Worm (Caenorhabditis elegans) whole organism, L4 larva: ENCODE results near the gene nucl-1.

Experiments
- D1046.2 ChIP-seq: fragments of 200-800 bp; sonication (Bioruptor generic); IDR thresholded peaks from 2 replicates; pipeline ENCODE4 v1.3.6; 2022; ENCODE audit warnings: missing genetic modification characterization, missing compliant biosample characterization
- F10B5.3 ChIP-seq: sonication (generic microtip); optimal IDR thresholded peaks from 2 replicates; lab custom pipeline; 2016; ENCODE audit warnings: mild to moderate bottlenecking, missing genetic modification characterization, missing compliant biosample characterization
- F37D6.2 ChIP-seq: sonication (generic microtip); optimal IDR thresholded peaks from 2 replicates; lab custom pipeline; 2016; ENCODE audit warnings: mild to moderate bottlenecking, missing genetic modification characterization, missing compliant biosample characterization
- T26A8.4 ChIP-seq: fragments of 200-800 bp; sonication (Bioruptor generic); IDR thresholded peaks from 2 replicates; pipeline ENCODE4 v1.3.6; 2022; ENCODE audit warnings: missing genetic modification characterization, missing compliant biosample characterization
- ZK337.2 ChIP-seq: fragments of 200-800 bp; sonication (Bioruptor generic); IDR thresholded peaks from 2 replicates; pipeline ENCODE4 v1.3.6; 2022; ENCODE audit warnings: missing genetic modification reagents, missing genetic modification characterization, missing compliant biosample characterization
- aha-1 ChIP-seq: fragments of 150-350 bp; peaks from one replicate; lab custom pipeline; 2014; ENCODE audit warnings: missing biosample characterization, missing genetic modification characterization
- aly-2 ChIP-seq: sonication (generic microtip); optimal IDR thresholded peaks from 2 replicates; lab custom pipeline; 2018; ENCODE audit warnings: missing biosample characterization, missing genetic modification characterization
- arid-1 ChIP-seq: fragments of 200-800 bp; sonication (Bioruptor generic); conservative IDR thresholded peaks from 2 replicates; pipeline ENCODE4 v1.3.6; 2022; ENCODE audit warnings: missing genetic modification reagents, missing genetic modification characterization, missing compliant biosample characterization
- attf-4 ChIP-seq: sonication (generic microtip); optimal IDR thresholded peaks from 3 replicates; lab custom pipeline; 2017; ENCODE audit warnings: missing biosample characterization, missing genetic modification characterization
- ceh-20 ChIP-seq: fragments of 200-800 bp; sonication (Bioruptor generic); IDR thresholded peaks from 2 replicates; pipeline ENCODE4 v1.3.6; 2022; ENCODE audit warnings: missing genetic modification reagents, missing genetic modification characterization, missing compliant biosample characterization
- ceh-28 ChIP-seq: fragments of 150-350 bp; optimal IDR thresholded peaks from 2 replicates; lab custom pipeline; 2014; ENCODE audit warnings: missing biosample characterization, missing genetic modification reagents, missing genetic modification characterization
- ceh-44 ChIP-seq: fragments of 200-800 bp; sonication (Bioruptor generic); IDR thresholded peaks from 2 replicates; pipeline ENCODE4 v1.3.6; 2022; ENCODE audit warnings: missing genetic modification reagents, missing genetic modification characterization, missing compliant biosample characterization
- ces-1 ChIP-seq: fragments of 150-350 bp; sonication (generic microtip); optimal IDR thresholded peaks from 4 replicates; lab custom pipeline; 2014; ENCODE audit warnings: missing biosample characterization, missing genetic modification reagents, missing genetic modification characterization
- ctbp-1 ChIP-seq: fragments of 200-800 bp; sonication (Bioruptor generic); IDR thresholded peaks from 2 replicates; pipeline ENCODE4 v1.3.6; 2022; ENCODE audit warnings: missing genetic modification reagents, missing genetic modification characterization, missing compliant biosample characterization
- dmd-8 ChIP-seq: fragments of 200-800 bp; sonication (Bioruptor generic); IDR thresholded peaks from 2 replicates; pipeline ENCODE4 v1.3.6; 2022; ENCODE audit warnings: missing genetic modification characterization, missing compliant biosample characterization
- dmd-9 ChIP-seq: fragments of 200-800 bp; sonication (Bioruptor generic); IDR thresholded peaks from 2 replicates; pipeline ENCODE4 v1.3.6; 2022; ENCODE audit warnings: missing genetic modification reagents, missing genetic modification characterization, missing compliant biosample characterization
- dpl-1 ChIP-seq: fragments of 150-350 bp; optimal IDR thresholded peaks from 2 replicates; lab custom pipeline; 2014; ENCODE audit warnings: missing biosample characterization, missing genetic modification reagents, missing genetic modification characterization
- duxl-1 ChIP-seq: sonication (generic microtip); optimal IDR thresholded peaks from 2 replicates; lab custom pipeline; 2016; ENCODE audit warnings: mild to moderate bottlenecking, missing genetic modification characterization, moderate library complexity, missing compliant biosample characterization; ENCODE audit not compliant: poor library complexity
- egl-27 ChIP-seq: sonication (generic microtip); optimal IDR thresholded peaks from 3 replicates; lab custom pipeline; 2017; ENCODE audit warnings: missing biosample characterization, missing genetic modification reagents, missing genetic modification characterization
- egl-43 ChIP-seq: fragments of 200-800 bp; sonication (Bioruptor generic); IDR thresholded peaks from 2 replicates; pipeline ENCODE4 v1.3.6; 2022; ENCODE audit warnings: missing genetic modification reagents, missing genetic modification characterization, missing compliant biosample characterization
- fkh-10 ChIP-seq: fragments of 150-350 bp; optimal IDR thresholded peaks from 2 replicates; lab custom pipeline; 2014; ENCODE audit warnings: missing biosample characterization, missing genetic modification reagents, missing genetic modification characterization
- hif-1 ChIP-seq, 2 experiments: sonication (generic microtip); optimal IDR thresholded peaks; 2 replicates each; lab custom pipeline; 2016 to 2017; ENCODE audit warnings: missing compliant biosample characterization in 2 of 2, missing genetic modification characterization in 2 of 2, missing genetic modification reagents in 2 of 2, missing genotype in 2 of 2, mild to moderate bottlenecking in 1 of 2
- hlh-30 ChIP-seq: sonication (generic microtip); optimal IDR thresholded peaks from 2 replicates; lab custom pipeline; 2017; ENCODE audit warnings: antibody characterized with exemption, mild to moderate bottlenecking, missing genetic modification characterization, missing compliant biosample characterization; ENCODE audit not compliant: insufficient read depth
- jun-1 ChIP-seq: fragments of 150-350 bp; optimal IDR thresholded peaks from 2 replicates; lab custom pipeline; 2014; ENCODE audit warnings: missing biosample characterization, missing genetic modification reagents, missing genetic modification characterization
- lin-1 ChIP-seq: fragments of 200-800 bp; sonication (Bioruptor generic); IDR thresholded peaks from 2 replicates; pipeline ENCODE4 v1.3.6; 2022; ENCODE audit warnings: missing genetic modification reagents, missing genetic modification characterization, missing compliant biosample characterization
- lin-15B ChIP-seq: fragments of 150-350 bp; sonication (generic microtip); optimal IDR thresholded peaks from 3 replicates; lab custom pipeline; 2014; ENCODE audit warnings: missing biosample characterization, missing genetic modification characterization
- madf-5 ChIP-seq, 2 experiments: fragments of 200-800 bp; sonication (Bioruptor generic); IDR thresholded peaks; 2 replicates each; pipeline ENCODE4 v1.3.6; 2022; ENCODE audit warnings: missing compliant biosample characterization in 2 of 2, missing genetic modification characterization in 2 of 2
- madf-9 ChIP-seq: fragments of 200-800 bp; sonication (Bioruptor generic); conservative IDR thresholded peaks from 2 replicates; pipeline ENCODE4 v1.3.6; 2022; ENCODE audit warnings: missing genetic modification reagents, missing genetic modification characterization, missing compliant biosample characterization
- mdl-1 ChIP-seq, 2 experiments: fragments of 150-350 bp in 1 of 2; sonication (generic microtip) in 1 of 2; optimal IDR thresholded peaks; 2 replicates each; lab custom pipeline; 2014 to 2017; ENCODE audit warnings: missing biosample characterization in 2 of 2, missing genetic modification characterization in 2 of 2
- mdt-29 ChIP-seq: fragments of 200-800 bp; sonication (Bioruptor generic); IDR thresholded peaks from 2 replicates; pipeline ENCODE4 v1.3.6; 2022; ENCODE audit warnings: missing genetic modification reagents, missing genetic modification characterization, missing compliant biosample characterization
- mep-1 ChIP-seq: fragments of 150-350 bp; sonication (generic microtip); optimal IDR thresholded peaks from 3 replicates; lab custom pipeline; 2014; ENCODE audit warnings: missing biosample characterization, missing genetic modification characterization
- mes-2 ChIP-seq: sonication (generic microtip); optimal IDR thresholded peaks from 2 replicates; lab custom pipeline; 2016; ENCODE audit warnings: missing genotype, mild to moderate bottlenecking, missing genetic modification characterization, missing compliant biosample characterization; ENCODE audit not compliant: poor library complexity, severe bottlenecking
- mxl-3 ChIP-seq: fragments of 200-800 bp; sonication (Bioruptor generic); optimal IDR thresholded peaks from 2 replicates; lab custom pipeline; 2018; ENCODE audit warnings: mild to moderate bottlenecking, missing genetic modification characterization, missing compliant biosample characterization
- nhr-237 ChIP-seq: sonication (generic microtip); optimal IDR thresholded peaks from 2 replicates; lab custom pipeline; 2017; ENCODE audit warnings: missing biosample characterization, missing genetic modification characterization
- nhr-25 ChIP-seq: sonication (generic microtip); optimal IDR thresholded peaks from 2 replicates; lab custom pipeline; 2017; ENCODE audit warnings: missing genetic modification characterization, mild to moderate bottlenecking, missing compliant biosample characterization, antibody characterized with exemption, moderate library complexity, borderline replicate concordance; ENCODE audit not compliant: insufficient read depth
- nhr-42 ChIP-seq: fragments of 200-800 bp; sonication (Bioruptor generic); IDR thresholded peaks from 2 replicates; pipeline ENCODE4 v1.3.6; 2022; ENCODE audit warnings: missing genetic modification characterization, missing compliant biosample characterization
- nhr-6 ChIP-seq: fragments of 150-350 bp; optimal IDR thresholded peaks from 2 replicates; lab custom pipeline; 2014; ENCODE audit warnings: missing biosample characterization, missing genetic modification characterization
- php-3 ChIP-seq: fragments of 200-800 bp; sonication (Bioruptor generic); IDR thresholded peaks from 2 replicates; pipeline ENCODE4 v1.3.6; 2022; ENCODE audit warnings: missing genetic modification reagents, missing genetic modification characterization, missing compliant biosample characterization
- rbr-2 ChIP-seq: sonication (generic microtip); optimal IDR thresholded peaks from 2 replicates; lab custom pipeline; 2016; ENCODE audit warnings: missing genotype, missing genetic modification characterization, missing compliant biosample characterization
- sdz-12 ChIP-seq: fragments of 200-800 bp; sonication (Bioruptor generic); optimal IDR thresholded peaks from 2 replicates; lab custom pipeline; 2018; ENCODE audit warnings: mild to moderate bottlenecking, missing genetic modification characterization, missing compliant biosample characterization
- set-16 ChIP-seq: fragments of 200-800 bp; sonication (Bioruptor generic); IDR thresholded peaks from 2 replicates; pipeline ENCODE4 v1.3.6; 2022; ENCODE audit warnings: missing genetic modification reagents, missing genetic modification characterization, missing compliant biosample characterization
- skn-1 ChIP-seq: fragments of 150-350 bp; optimal IDR thresholded peaks from 2 replicates; lab custom pipeline; 2014; ENCODE audit warnings: missing biosample characterization, missing genetic modification characterization
- snpc-4 ChIP-seq: fragments of 150-350 bp; optimal IDR thresholded peaks from 2 replicates; lab custom pipeline; 2014; ENCODE audit warnings: missing biosample characterization, missing genetic modification characterization
- spr-1 ChIP-seq: sonication (generic microtip); optimal IDR thresholded peaks from 2 replicates; lab custom pipeline; 2016; ENCODE audit warnings: mild to moderate bottlenecking, missing genetic modification characterization, missing compliant biosample characterization
- unc-62 ChIP-seq, 3 experiments: fragments of 150-350 bp in 1 of 3; sonication (generic microtip); optimal IDR thresholded peaks in 2 of 3; peaks in 1 of 3; 1 replicate in 1 of 3; 2 replicates in 2 of 3; lab custom pipeline; 2014 to 2017; ENCODE audit warnings: missing biosample characterization in 3 of 3, missing genetic modification characterization in 3 of 3, missing genetic modification reagents in 3 of 3, missing genotype in 1 of 3
- vab-7 ChIP-seq: fragments of 200-800 bp; sonication (Bioruptor generic); IDR thresholded peaks from 2 replicates; pipeline ENCODE4 v1.3.6; 2022; ENCODE audit warnings: missing genetic modification reagents, missing genetic modification characterization, missing compliant biosample characterization
- zfp-2 ChIP-seq: sonication (generic microtip); optimal IDR thresholded peaks from 2 replicates; lab custom pipeline; 2016; ENCODE audit warnings: mild to moderate bottlenecking, missing genetic modification characterization, missing compliant biosample characterization
- zfp-3 ChIP-seq: fragments of 200-800 bp; sonication (Bioruptor generic); conservative IDR thresholded peaks from 2 replicates; pipeline ENCODE4 v1.3.6; 2022; ENCODE audit warnings: missing genetic modification reagents, missing genetic modification characterization, missing compliant biosample characterization
- ztf-11 ChIP-seq: fragments of 150-350 bp; optimal IDR thresholded peaks from 2 replicates; lab custom pipeline; 2014; ENCODE audit warnings: missing biosample characterization, missing genetic modification characterization
- ztf-7 ChIP-seq: fragments of 150-350 bp; optimal IDR thresholded peaks from 2 replicates; lab custom pipeline; 2014; ENCODE audit warnings: missing biosample characterization, missing genetic modification characterization

The nucl-1 gene

ce11 chrIV:8289505-8289579, at the start of gene nucl-1:
Gene nucl-1 (minus strand): TSS chrIV:8289530.
- no peak for TF ChIP-seq madf-9 (GFP tag; lab: Robert Waterston, UW)
- TF ChIP-seq F10B5.3 (tag; lab: Kevin White, UChicago) = no peak

ce11 chrIV:8333988-8334863, 44.9 kb upstream of the nucl-1 start, which contains the start of gene his-32:
Gene his-32 (plus strand): TSS chrIV:8334305.
- no peak for TF ChIP-seq attf-4
- TF ChIP-seq lin-15B = no peak
- no peak for TF ChIP-seq lin-1 (GFP tag; lab: Robert Waterston, UW)
- peak; percentile 69 for TF ChIP-seq rbr-2
- no peak for TF ChIP-seq F37D6.2 (tag; lab: Kevin White, UChicago)
- TF ChIP-seq vab-7 = no peak
- TF ChIP-seq duxl-1 (tag; lab: Kevin White, UChicago) = peak; percentile 20
- TF ChIP-seq mdt-29 (GFP tag; lab: Robert Waterston, UW) = no peak
- TF ChIP-seq nhr-42 (GFP tag; lab: Robert Waterston, UW) = no peak
- TF ChIP-seq dpl-1 = peak; percentile 0
- TF ChIP-seq sdz-12 (GFP tag; lab: Kevin White, UChicago) = no peak
- no peak for TF ChIP-seq hlh-30 (tag; lab: Kevin White, UChicago)
- TF ChIP-seq spr-1 (tag; lab: Kevin White, UChicago) = no peak
- peak; percentile 15 for TF ChIP-seq aha-1 (tag; lab: Kevin White, UChicago)
- TF ChIP-seq ztf-7 (tag; lab: Kevin White, UChicago) = no peak
- TF ChIP-seq ceh-20 = no peak
- TF ChIP-seq dmd-9 (GFP tag; lab: Robert Waterston, UW) = no peak
- TF ChIP-seq set-16 (GFP tag; lab: Robert Waterston, UW) = peak; percentile 78; the same call in 1 of the 2 replicates
- TF ChIP-seq ZK337.2 (GFP tag; lab: Robert Waterston, UW) = no peak
- no peak for TF ChIP-seq mdl-1 (tag; optimal IDR thresholded peaks at IDR 0.05; lab: Kevin White, UChicago)
- no peak for TF ChIP-seq ctbp-1 (GFP tag; lab: Robert Waterston, UW)
- TF ChIP-seq egl-43 (GFP tag; lab: Robert Waterston, UW) = no peak
- TF ChIP-seq mxl-3 (GFP tag; lab: Kevin White, UChicago) = no peak
- peak; percentile 92 for TF ChIP-seq nhr-25
- TF ChIP-seq nhr-6 (tag; lab: Kevin White, UChicago) = peak; percentile 85
- TF ChIP-seq jun-1 (tag; lab: Kevin White, UChicago) = no peak
- TF ChIP-seq D1046.2 (GFP tag; lab: Robert Waterston, UW) = no peak
- TF ChIP-seq arid-1 (GFP tag; lab: Robert Waterston, UW) = no peak
- peak; percentile 91 for TF ChIP-seq mep-1 (tag; lab: Kevin White, UChicago)
- peak in 1 of 2 experiments; percentile 56 for TF ChIP-seq unc-62 (GFP tag; optimal IDR thresholded peaks at IDR 0.05 in 1 of 2; lab: Kevin White, UChicago)
- TF ChIP-seq unc-62 (tag; optimal IDR thresholded peaks at IDR 0.05; lab: Kevin White, UChicago) = no peak
- TF ChIP-seq ces-1 (GFP tag; lab: Kevin White, UChicago) = no peak
- no peak for TF ChIP-seq zfp-2 (tag; lab: Kevin White, UChicago)
- TF ChIP-seq F10B5.3 (tag; lab: Kevin White, UChicago) = no peak
- TF ChIP-seq ztf-11 (tag; lab: Kevin White, UChicago) = no peak
- TF ChIP-seq dmd-8 (GFP tag; lab: Robert Waterston, UW) = no peak
- TF ChIP-seq ceh-44 = no peak
- no peak for TF ChIP-seq egl-27 (tag; lab: Kevin White, UChicago)
- TF ChIP-seq T26A8.4 (GFP tag; lab: Robert Waterston, UW) = no peak

DNA sequence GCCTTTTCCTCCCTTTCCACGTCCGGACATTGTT, 44.4 kb upstream of the nucl-1 start, which contains the start of gene his-31:
his-31 (minus strand) TSS at position 30 of the 34 bp plus-strand sequence.
- TF ChIP-seq php-3 (GFP tag; lab: Robert Waterston, UW) (no peak), ceh-20 (no peak), snpc-4 (no peak), dpl-1 (no peak), ctbp-1 (GFP tag; lab: Robert Waterston, UW) (no peak), nhr-237 (tag; lab: Kevin White, UChicago) (no peak), mes-2 (no peak), hif-1 (tag; optimal IDR thresholded peaks at IDR 0.05; lab: Kevin White, UChicago) (no peak), skn-1 (no peak), zfp-3 (no peak), ceh-28 (tag; lab: Kevin White, UChicago) (no peak), fkh-10 (no peak), lin-1 (GFP tag; lab: Robert Waterston, UW) (no peak), madf-5 (GFP tag; IDR thresholded peaks at IDR 0.05; lab: Robert Waterston, UW) (no peak), hlh-30 (tag; lab: Kevin White, UChicago) (no peak), aly-2 (no peak), sdz-12 (GFP tag; lab: Kevin White, UChicago) (no peak)
